Worm (Caenorhabditis elegans): ENCODE measurements around the gene his-24.

DNA sequence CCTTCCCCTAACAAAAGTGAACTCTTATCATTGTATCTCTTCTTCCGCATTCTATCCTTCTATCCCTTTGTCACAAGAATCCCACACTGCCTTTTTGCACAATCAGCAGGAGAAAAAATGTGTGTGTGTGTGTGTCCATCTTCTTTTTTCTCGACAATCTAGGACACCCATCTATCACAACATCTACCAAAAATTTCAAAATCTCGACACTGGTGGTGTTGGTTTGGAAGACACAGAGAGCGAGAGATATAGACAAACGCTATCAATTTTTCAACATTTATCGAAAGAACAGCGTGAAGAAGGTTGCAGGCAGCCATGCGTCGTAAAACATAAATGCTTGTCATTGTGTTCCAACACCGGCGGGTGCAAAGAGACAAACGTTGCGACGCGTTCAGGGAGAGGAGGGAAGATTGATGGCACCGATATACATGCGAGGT is 18.9 kb downstream of the his-24 start:
- TF ChIP-seq ama-1 (optimal IDR thresholded peaks at IDR 0.05) (no peak), scrt-1 (GFP tag; IDR thresholded peaks at IDR 0.05) (no peak), tra-4 (tag; optimal IDR thresholded peaks at IDR 0.05) (no peak), ceh-13 (GFP tag; optimal IDR thresholded peaks at IDR 0.05) (no peak), tbx-11 (GFP tag; IDR thresholded peaks at IDR 0.05) (no peak)

All from whole organism, early embryonic.